Worm (Caenorhabditis elegans) whole organism, L1 larva: ENCODE data around the gene Y50D4C.5.

Experiments
- C34B4.2 ChIP-seq: sonication (generic microtip); optimal IDR thresholded peaks from 2 replicates; lab custom pipeline; 2017; ENCODE audit warnings: mild to moderate bottlenecking, missing genetic modification characterization, missing compliant biosample characterization
- F16B12.6 ChIP-seq: fragments of 150-350 bp; optimal IDR thresholded peaks from 2 replicates; lab custom pipeline; 2014; ENCODE audit warnings: missing biosample characterization, missing genetic modification characterization
- Y116A8C.19 ChIP-seq: sonication (generic microtip); optimal IDR thresholded peaks from 2 replicates; lab custom pipeline; 2016; ENCODE audit warnings: missing compliant biosample characterization, missing genetic modification characterization, borderline replicate concordance
- aly-2 ChIP-seq: fragments of 150-350 bp; optimal IDR thresholded peaks from 2 replicates; lab custom pipeline; 2014; ENCODE audit warnings: missing biosample characterization, missing genetic modification characterization
- ceh-63 ChIP-seq: fragments of 200-800 bp; sonication (Bioruptor generic); optimal IDR thresholded peaks from 2 replicates; lab custom pipeline; 2018; ENCODE audit warnings: mild to moderate bottlenecking, missing genetic modification characterization, missing compliant biosample characterization
- ceh-82 ChIP-seq, 3 experiments: fragments of 150-350 bp in 1 of 3; sonication (generic microtip) in 2 of 3; optimal IDR thresholded peaks; 2 replicates each; lab custom pipeline; 2014 to 2017; ENCODE audit warnings: missing biosample characterization in 3 of 3, missing genetic modification characterization in 3 of 3
- ces-1 ChIP-seq: fragments of 150-350 bp; optimal IDR thresholded peaks from 2 replicates; lab custom pipeline; 2014; ENCODE audit warnings: missing biosample characterization, missing genetic modification reagents, missing genetic modification characterization
- dsc-1 ChIP-seq: sonication (generic microtip); optimal IDR thresholded peaks from 2 replicates; lab custom pipeline; 2016; ENCODE audit warnings: mild to moderate bottlenecking, missing genetic modification characterization, missing compliant biosample characterization
- efl-1 ChIP-seq, 4 experiments: fragments of 150-350 bp; optimal IDR thresholded peaks in 3 of 4; peaks in 1 of 4; 1 replicate in 1 of 4; 2 replicates in 3 of 4; lab custom pipeline; 2014; ENCODE audit warnings: missing biosample characterization in 2 of 4, missing genetic modification characterization in 2 of 4, missing genetic modification reagents in 2 of 4
- egl-13 ChIP-seq: sonication (generic microtip); optimal IDR thresholded peaks from 2 replicates; lab custom pipeline; 2016; ENCODE audit warnings: missing genotype, missing genetic modification reagents, missing genetic modification characterization, missing compliant biosample characterization
- fkh-10 ChIP-seq: sonication (generic microtip); optimal IDR thresholded peaks from 2 replicates; lab custom pipeline; 2017; ENCODE audit warnings: missing biosample characterization, missing genetic modification reagents, missing genetic modification characterization
- fkh-4 ChIP-seq: sonication (generic microtip); optimal IDR thresholded peaks from 2 replicates; lab custom pipeline; 2016; ENCODE audit warnings: missing compliant biosample characterization, missing genetic modification characterization, borderline replicate concordance
- fkh-8 ChIP-seq: sonication (generic microtip); optimal IDR thresholded peaks from 2 replicates; lab custom pipeline; 2016; ENCODE audit warnings: mild to moderate bottlenecking, missing genetic modification characterization, missing compliant biosample characterization
- grh-1 ChIP-seq: fragments of 200-800 bp; sonication (Bioruptor generic); IDR thresholded peaks from 2 replicates; pipeline ENCODE4 v1.3.6; 2022; ENCODE audit warnings: missing genetic modification reagents, missing genetic modification characterization, missing compliant biosample characterization
- hlh-4 ChIP-seq: sonication (generic microtip); optimal IDR thresholded peaks from 2 replicates; lab custom pipeline; 2016; ENCODE audit warnings: mild to moderate bottlenecking, missing genetic modification characterization, missing compliant biosample characterization
- isw-1 ChIP-seq: fragments of 200-800 bp; sonication (Bioruptor generic); IDR thresholded peaks from 2 replicates; pipeline ENCODE4 v1.3.6; 2022; ENCODE audit warnings: missing genetic modification characterization, missing compliant biosample characterization
- jun-1 ChIP-seq: fragments of 150-350 bp; optimal IDR thresholded peaks from 2 replicates; lab custom pipeline; 2014; ENCODE audit warnings: missing biosample characterization, missing genetic modification reagents, missing genetic modification characterization
- lin-14 ChIP-seq: fragments of 200-800 bp; sonication (Bioruptor generic); optimal IDR thresholded peaks from 2 replicates; lab custom pipeline; 2018; ENCODE audit warnings: mild to moderate bottlenecking, missing genetic modification characterization, moderate library complexity, missing compliant biosample characterization
- lin-15B ChIP-seq: fragments of 150-350 bp; sonication (generic microtip); optimal IDR thresholded peaks from 3 replicates; lab custom pipeline; 2014; ENCODE audit warnings: missing biosample characterization, missing genetic modification characterization
- lin-35 ChIP-seq, 2 experiments: fragments of 150-350 bp; optimal IDR thresholded peaks; 2 replicates each; lab custom pipeline; 2014; ENCODE audit warnings: missing biosample characterization in 2 of 2, missing genetic modification characterization in 2 of 2, missing genetic modification reagents in 2 of 2
- lin-39 ChIP-seq: fragments of 150-350 bp; optimal IDR thresholded peaks from 2 replicates; lab custom pipeline; 2014; ENCODE audit warnings: missing biosample characterization, missing genetic modification reagents, missing genetic modification characterization
- mab-9 ChIP-seq: fragments of 200-800 bp; sonication (Bioruptor generic); IDR thresholded peaks from 2 replicates; pipeline ENCODE4 v1.3.6; 2022; ENCODE audit warnings: missing genetic modification reagents, missing genetic modification characterization, missing compliant biosample characterization
- mep-1 ChIP-seq: fragments of 150-350 bp; optimal IDR thresholded peaks from 2 replicates; lab custom pipeline; 2014; ENCODE audit warnings: missing biosample characterization, missing genetic modification characterization
- nhr-28 ChIP-seq: fragments of 150-350 bp; optimal IDR thresholded peaks from 2 replicates; lab custom pipeline; 2014; ENCODE audit warnings: missing biosample characterization, missing genetic modification characterization
- nhr-47 ChIP-seq: sonication (generic microtip); optimal IDR thresholded peaks from 2 replicates; lab custom pipeline; 2016; ENCODE audit warnings: mild to moderate bottlenecking, missing genetic modification characterization, moderate library complexity, missing compliant biosample characterization
- nhr-71 ChIP-seq: sonication (generic microtip); optimal IDR thresholded peaks from 2 replicates; lab custom pipeline; 2016; ENCODE audit warnings: mild to moderate bottlenecking, missing genetic modification characterization, moderate library complexity, missing compliant biosample characterization
- nhr-77 ChIP-seq: fragments of 150-350 bp; optimal IDR thresholded peaks from 2 replicates; lab custom pipeline; 2014; ENCODE audit warnings: missing biosample characterization, missing genetic modification characterization
- nhr-90 ChIP-seq: sonication (generic microtip); optimal IDR thresholded peaks from 2 replicates; lab custom pipeline; 2016; ENCODE audit warnings: mild to moderate bottlenecking, missing genetic modification characterization, missing compliant biosample characterization; ENCODE audit not compliant: poor library complexity
- pag-3 ChIP-seq: sonication (generic microtip); optimal IDR thresholded peaks from 2 replicates; lab custom pipeline; 2017; ENCODE audit warnings: missing genetic modification characterization, mild to moderate bottlenecking, missing compliant biosample characterization, antibody characterized with exemption, borderline replicate concordance; ENCODE audit not compliant: insufficient read depth
- pax-3 ChIP-seq: fragments of 200-800 bp; sonication (Bioruptor generic); optimal IDR thresholded peaks from 2 replicates; lab custom pipeline; 2018; ENCODE audit warnings: mild to moderate bottlenecking, missing genetic modification characterization, moderate library complexity, missing compliant biosample characterization
- rnt-1 ChIP-seq: sonication (generic microtip); optimal IDR thresholded peaks from 2 replicates; lab custom pipeline; 2016; ENCODE audit warnings: mild to moderate bottlenecking, missing genetic modification characterization, moderate library complexity, missing compliant biosample characterization
- skn-1 ChIP-seq: fragments of 150-350 bp; optimal IDR thresholded peaks from 2 replicates; lab custom pipeline; 2014; ENCODE audit warnings: missing biosample characterization, missing genetic modification characterization
- snpc-4 ChIP-seq: fragments of 150-350 bp; optimal IDR thresholded peaks from 2 replicates; lab custom pipeline; 2014; ENCODE audit warnings: missing biosample characterization, missing genetic modification characterization
- snu-23 ChIP-seq: sonication (generic microtip); optimal IDR thresholded peaks from 2 replicates; lab custom pipeline; 2016; ENCODE audit warnings: missing genetic modification characterization, missing compliant biosample characterization
- sup-37 ChIP-seq: fragments of 200-800 bp; sonication (Bioruptor generic); optimal IDR thresholded peaks from 2 replicates; lab custom pipeline; 2018; ENCODE audit warnings: mild to moderate bottlenecking, missing genetic modification characterization, missing compliant biosample characterization
- swsn-7 ChIP-seq: sonication (generic microtip); optimal IDR thresholded peaks from 2 replicates; lab custom pipeline; 2016; ENCODE audit warnings: missing genetic modification characterization, missing compliant biosample characterization
- tbx-2 ChIP-seq: sonication (generic microtip); optimal IDR thresholded peaks from 2 replicates; lab custom pipeline; 2016; ENCODE audit warnings: missing genetic modification characterization, missing compliant biosample characterization
- unc-86 ChIP-seq: sonication (generic microtip); optimal IDR thresholded peaks from 2 replicates; lab custom pipeline; 2016; ENCODE audit warnings: missing genetic modification characterization, missing compliant biosample characterization
- xbp-1 ChIP-seq: sonication (generic microtip); optimal IDR thresholded peaks from 2 replicates; lab custom pipeline; 2016; ENCODE audit warnings: missing genetic modification characterization, missing compliant biosample characterization
- ztf-4 ChIP-seq: fragments of 150-350 bp; optimal IDR thresholded peaks from 2 replicates; lab custom pipeline; 2014; ENCODE audit warnings: missing biosample characterization, missing genetic modification characterization

The Y50D4C.5 gene

ce11 chrV:979698-980097 lies 23.8 kb downstream of the Y50D4C.5 start (continued):
- TF ChIP-seq snpc-4 (tag; lab: Kevin White, UChicago) (no peak), ceh-63 (GFP tag; lab: Kevin White, UChicago) (no peak), Y116A8C.19 (tag; lab: Kevin White, UChicago) (no peak), grh-1 (GFP tag; lab: Robert Waterston, UW) (no peak), egl-13 (tag; lab: Kevin White, UChicago) (no peak), rnt-1 (no peak), C34B4.2 (tag; lab: Kevin White, UChicago) (no peak), tbx-2 (tag; lab: Kevin White, UChicago) (no peak), lin-35 (GFP tag; optimal IDR thresholded peaks at IDR 0.05; lab: Kevin White, UChicago) (peak; percentile 23 to 60), ztf-4 (tag; lab: Kevin White, UChicago) (no peak), pag-3 (tag; lab: Kevin White, UChicago) (peak; percentile 87), fkh-8 (tag; lab: Kevin White, UChicago) (peak; percentile 19), nhr-90 (no peak), pax-3 (tag; lab: Kevin White, UChicago) (no peak), lin-15B (tag; lab: Kevin White, UChicago) (no peak), lin-39 (tag; lab: Kevin White, UChicago) (peak; percentile 26)

- TF ChIP-seq ztf-4 (tag; lab: Kevin White, UChicago) = no peak
- TF ChIP-seq lin-14 (GFP tag; lab: Kevin White, UChicago) = peak; percentile 2
- no peak for TF ChIP-seq swsn-7 (tag; lab: Kevin White, UChicago)
Measured at ce11 chrV:978617-979016, 24.9 kb downstream of the Y50D4C.5 start.

ce11 chrV:977853-978252 lies 25.7 kb downstream of the Y50D4C.5 start:
- TF ChIP-seq nhr-77 (tag; lab: Kevin White, UChicago) = no peak
- peak; percentile 52 for TF ChIP-seq lin-14 (GFP tag; lab: Kevin White, UChicago)
- TF ChIP-seq dsc-1 (tag; lab: Kevin White, UChicago) = no peak
- TF ChIP-seq, all 84 proteins: peak for 1

ce11 chrV:976498-977063 lies 27.0 kb downstream of the Y50D4C.5 start:
- TF ChIP-seq fkh-4 (tag; lab: Kevin White, UChicago) (peak; percentile 32), lin-35 (GFP tag; optimal IDR thresholded peaks at IDR 0.05; lab: Kevin White, UChicago) (no peak), dsc-1 (tag; lab: Kevin White, UChicago) (peak; percentile 61), F16B12.6 (tag; lab: Kevin White, UChicago) (no peak)

- TF ChIP-seq ceh-82 (tag; optimal IDR thresholded peaks at IDR 0.05; lab: Kevin White, UChicago) (peak in 2 of 3 experiments; percentile 34 to 66), lin-39 (tag; lab: Kevin White, UChicago) (no peak), snu-23 (peak; percentile 72), lin-35 (GFP tag; optimal IDR thresholded peaks at IDR 0.05; lab: Kevin White, UChicago) (peak in 1 of 2 experiments; percentile 61), grh-1 (GFP tag; lab: Robert Waterston, UW) (0 out of 2 replicates have a peak, but pooled peaks have one; percentile 19), aly-2 (no peak), swsn-7 (tag; lab: Kevin White, UChicago) (peak; percentile 72), jun-1 (tag; lab: Kevin White, UChicago) (peak; percentile 33), isw-1 (GFP tag; lab: Robert Waterston, UW) (peak; percentile 11; the same call in 1 of the 2 replicates), pax-3 (tag; lab: Kevin White, UChicago) (no peak), sup-37 (GFP tag; lab: Kevin White, UChicago) (no peak), unc-86 (tag; lab: Kevin White, UChicago) (peak; percentile 53), mab-9 (no peak), ces-1 (GFP tag; lab: Kevin White, UChicago) (no peak), nhr-47 (peak; percentile 62), skn-1 (peak; percentile 38), lin-14 (GFP tag; lab: Kevin White, UChicago) (peak; percentile 98), fkh-10 (GFP tag; lab: Kevin White, UChicago) (peak; percentile 2), nhr-28 (tag; lab: Kevin White, UChicago) (no peak), efl-1 (optimal IDR thresholded peaks at IDR 0.05; lab: Kevin White, UChicago) (peak; percentile 55 to 61), efl-1 (GFP tag; optimal IDR thresholded peaks at IDR 0.05 in 1 of 2; lab: Kevin White, UChicago) (peak; percentile 9 to 92), hlh-4 (tag; lab: Kevin White, UChicago) (no peak), rnt-1 (peak; percentile 27), mep-1 (tag; lab: Kevin White, UChicago) (peak; percentile 78), tbx-2 (tag; lab: Kevin White, UChicago) (peak; percentile 43), nhr-71 (peak; percentile 64), xbp-1 (tag; lab: Kevin White, UChicago) (peak; percentile 29), fkh-8 (tag; lab: Kevin White, UChicago) (peak; percentile 42)
Measured at ce11 chrV:975184-975583, 28.4 kb downstream of the Y50D4C.5 start.
